Worm (Caenorhabditis elegans): ENCODE results near the gene F26D2.13.

DNA sequence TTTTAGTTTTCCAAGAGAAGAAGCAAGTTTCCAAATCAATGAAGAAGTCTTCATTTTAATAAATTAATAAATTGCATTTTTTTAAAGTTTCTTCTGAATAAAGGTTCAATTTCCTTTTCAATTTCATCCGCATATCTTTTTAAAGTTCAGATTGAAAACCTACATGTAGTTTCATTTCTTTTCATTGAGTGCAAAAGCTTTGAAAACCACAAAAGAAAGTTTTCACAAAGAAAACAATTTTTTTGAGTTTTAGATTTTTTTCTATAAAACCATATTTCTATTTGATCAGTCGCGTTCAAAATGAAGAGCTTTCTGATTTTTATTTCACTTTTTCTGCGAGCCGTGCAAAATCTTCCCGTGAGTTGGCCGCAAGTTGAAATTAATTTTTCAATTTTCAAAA lies 10.3 kb upstream of the F26D2.13 start, which contains the start of gene T08G3.6:
- no peak for TF ChIP-seq nhr-12 (tag; optimal IDR thresholded peaks at IDR 0.05)
- no peak for TF ChIP-seq lin-35 (GFP tag; optimal IDR thresholded peaks at IDR 0.05)
- no peak for TF ChIP-seq fkh-8 (tag; optimal IDR thresholded peaks at IDR 0.05)
- TF ChIP-seq ztf-11 (tag; optimal IDR thresholded peaks at IDR 0.05): no peak
- no peak for TF ChIP-seq pqm-1 (tag; optimal IDR thresholded peaks at IDR 0.05)
- no peak for TF ChIP-seq nhr-28 (tag; optimal IDR thresholded peaks at IDR 0.05)
- no peak for TF ChIP-seq lin-39 (tag; optimal IDR thresholded peaks at IDR 0.05)
- TF ChIP-seq sox-4 (tag; optimal IDR thresholded peaks at IDR 0.05): no peak
